Worm (Caenorhabditis elegans) whole organism, mixed stage, embryonic: ENCODE measurements around the gene usip-1.
A peak's percentile ranks its signal among the peaks of the same experiment; 100 is the strongest.

ENCODE experiments used
- M03D4.4 ChIP-seq: sonication (generic microtip); optimal IDR thresholded peaks from 2 replicates; lab custom pipeline; 2017; ENCODE audit warnings: mild to moderate bottlenecking, missing genetic modification characterization, missing compliant biosample characterization
- bed-3 ChIP-seq: fragments of 200-800 bp; sonication (Bioruptor generic); optimal IDR thresholded peaks from 3 replicates; lab custom pipeline; 2018; ENCODE audit warnings: mild to moderate bottlenecking, missing genetic modification characterization, moderate library complexity, missing compliant biosample characterization
- ceh-39 ChIP-seq: fragments of 150-350 bp; optimal IDR thresholded peaks from 2 replicates; lab custom pipeline; 2014; ENCODE audit warnings: missing biosample characterization, missing genetic modification characterization
- ceh-43 ChIP-seq: fragments of 200-800 bp; sonication (Bioruptor generic); optimal IDR thresholded peaks from 2 replicates; lab custom pipeline; 2018; ENCODE audit warnings: mild to moderate bottlenecking, missing genetic modification characterization, moderate library complexity, missing compliant biosample characterization
- ceh-83 ChIP-seq: fragments of 200-800 bp; sonication (Bioruptor generic); optimal IDR thresholded peaks from 2 replicates; lab custom pipeline; 2018; ENCODE audit warnings: mild to moderate bottlenecking, missing genetic modification characterization, missing compliant biosample characterization
- ces-1 ChIP-seq: fragments of 150-350 bp; optimal IDR thresholded peaks from 2 replicates; lab custom pipeline; 2014; ENCODE audit warnings: missing biosample characterization, missing genetic modification reagents, missing genetic modification characterization
- cnd-1 ChIP-seq: fragments of 200-800 bp; sonication (Bioruptor generic); optimal IDR thresholded peaks from 2 replicates; lab custom pipeline; 2018; ENCODE audit warnings: mild to moderate bottlenecking, missing genetic modification characterization, missing compliant biosample characterization
- drap-1 ChIP-seq: fragments of 200-800 bp; sonication (Bioruptor generic); optimal IDR thresholded peaks from 3 replicates; lab custom pipeline; 2018; ENCODE audit warnings: mild to moderate bottlenecking, missing genetic modification characterization, missing compliant biosample characterization
- elt-3 ChIP-seq: fragments of 150-350 bp; optimal IDR thresholded peaks from 2 replicates; lab custom pipeline; 2014; ENCODE audit warnings: missing biosample characterization, missing genetic modification characterization
- flh-1 ChIP-seq: fragments of 200-800 bp; sonication (Bioruptor generic); optimal IDR thresholded peaks from 2 replicates; lab custom pipeline; 2018; ENCODE audit warnings: mild to moderate bottlenecking, missing genetic modification characterization, moderate library complexity, missing compliant biosample characterization
- ham-2 ChIP-seq: fragments of 200-800 bp; sonication (Bioruptor generic); optimal IDR thresholded peaks from 2 replicates; lab custom pipeline; 2018; ENCODE audit warnings: mild to moderate bottlenecking, missing genetic modification characterization, missing compliant biosample characterization
- hlh-1 ChIP-seq: fragments of 150-350 bp; optimal IDR thresholded peaks from 2 replicates; lab custom pipeline; 2014; ENCODE audit warnings: missing biosample characterization, missing genetic modification reagents, missing genetic modification characterization
- lin-13 ChIP-seq: fragments of 150-350 bp; optimal IDR thresholded peaks from 2 replicates; lab custom pipeline; 2014; ENCODE audit warnings: missing biosample characterization, missing genetic modification characterization
- lin-32 ChIP-seq: fragments of 200-800 bp; sonication (Bioruptor generic); optimal IDR thresholded peaks from 2 replicates; lab custom pipeline; 2018; ENCODE audit warnings: mild to moderate bottlenecking, missing genetic modification characterization, missing compliant biosample characterization
- lsy-2 ChIP-seq: fragments of 150-350 bp; optimal IDR thresholded peaks from 2 replicates; lab custom pipeline; 2014; ENCODE audit warnings: missing biosample characterization, missing genetic modification characterization
- mab-5 ChIP-seq: fragments of 150-350 bp; optimal IDR thresholded peaks from 2 replicates; lab custom pipeline; 2014; ENCODE audit warnings: missing biosample characterization, missing genetic modification characterization
- mep-1 ChIP-seq: fragments of 150-350 bp; optimal IDR thresholded peaks from 2 replicates; lab custom pipeline; 2017; ENCODE audit warnings: missing biosample characterization, missing genetic modification reagents, missing genetic modification characterization, inconsistent platforms
- mls-2 ChIP-seq: sonication (generic microtip); optimal IDR thresholded peaks from 2 replicates; lab custom pipeline; 2016; ENCODE audit warnings: mild to moderate bottlenecking, missing genetic modification characterization, moderate library complexity, missing compliant biosample characterization
- nhr-12 ChIP-seq: fragments of 150-350 bp; optimal IDR thresholded peaks from 2 replicates; lab custom pipeline; 2014; ENCODE audit warnings: missing biosample characterization, missing genetic modification characterization
- nhr-2 ChIP-seq: fragments of 150-350 bp; optimal IDR thresholded peaks from 2 replicates; lab custom pipeline; 2014; ENCODE audit warnings: missing biosample characterization, missing genetic modification characterization
- nhr-28 ChIP-seq: fragments of 150-350 bp; optimal IDR thresholded peaks from 2 replicates; lab custom pipeline; 2014; ENCODE audit warnings: missing biosample characterization, missing genetic modification characterization
- nhr-76 ChIP-seq: sonication (generic microtip); optimal IDR thresholded peaks from 2 replicates; lab custom pipeline; 2017; ENCODE audit warnings: missing biosample characterization, missing genetic modification characterization
- pha-4 ChIP-seq: fragments of 150-350 bp; optimal IDR thresholded peaks from 2 replicates; lab custom pipeline; 2018; ENCODE audit warnings: missing biosample characterization, missing genetic modification reagents, missing genetic modification characterization
- sem-2 ChIP-seq: fragments of 200-800 bp; sonication (Bioruptor generic); optimal IDR thresholded peaks from 2 replicates; lab custom pipeline; 2018; ENCODE audit warnings: mild to moderate bottlenecking, missing genetic modification characterization, missing compliant biosample characterization
- snpc-4 ChIP-seq: fragments of 150-350 bp; optimal IDR thresholded peaks from 2 replicates; lab custom pipeline; 2014; ENCODE audit warnings: missing biosample characterization, missing genetic modification characterization
- tbx-8 ChIP-seq: fragments of 200-800 bp; sonication (Bioruptor generic); optimal IDR thresholded peaks from 2 replicates; lab custom pipeline; 2018; ENCODE audit warnings: mild to moderate bottlenecking, missing genetic modification characterization, moderate library complexity, missing compliant biosample characterization
- unc-120 ChIP-seq: sonication (generic microtip); optimal IDR thresholded peaks from 2 replicates; lab custom pipeline; 2017; ENCODE audit warnings: missing genetic modification characterization, missing compliant biosample characterization; ENCODE audit not compliant: poor library complexity, severe bottlenecking
- unc-39 ChIP-seq: fragments of 150-350 bp; optimal IDR thresholded peaks from 2 replicates; lab custom pipeline; 2014; ENCODE audit warnings: missing biosample characterization, missing genetic modification characterization
- unc-62 ChIP-seq: fragments of 150-350 bp; optimal IDR thresholded peaks from 2 replicates; lab custom pipeline; 2014; ENCODE audit warnings: missing biosample characterization, missing genetic modification reagents, missing genetic modification characterization
- zip-8 ChIP-seq: fragments of 150-350 bp; optimal IDR thresholded peaks from 2 replicates; lab custom pipeline; 2014; ENCODE audit warnings: missing biosample characterization, missing genetic modification characterization
- ztf-11 ChIP-seq: fragments of 150-350 bp; optimal IDR thresholded peaks from 2 replicates; lab custom pipeline; 2014; ENCODE audit warnings: missing biosample characterization, missing genetic modification characterization

The usip-1 gene

DNA sequence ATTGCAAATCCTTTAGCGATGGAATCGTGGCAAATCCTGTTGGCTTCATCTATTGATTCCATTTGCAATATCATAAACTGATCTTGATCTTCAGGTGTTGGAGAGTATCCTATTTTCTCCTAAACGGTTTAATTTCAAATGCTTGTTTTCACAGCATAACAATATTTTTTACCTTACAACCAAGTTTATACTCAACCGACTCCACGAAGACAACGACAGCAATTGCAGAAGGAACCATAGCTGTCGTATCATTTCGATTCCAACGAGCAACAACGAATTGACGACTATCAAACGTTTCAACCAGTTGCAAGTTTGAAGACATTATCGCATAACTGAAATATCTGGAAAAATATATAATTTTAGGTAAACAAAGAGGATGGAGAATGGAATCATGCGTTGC lies at the start of gene usip-1:
TSS of gene usip-1 (minus strand) at position 341 of the 400 bp plus-strand sequence.
- TF ChIP-seq ces-1 (GFP tag; lab: Kevin White, UChicago) = no peak
- TF ChIP-seq nhr-12 (tag; lab: Kevin White, UChicago) = no peak
- TF ChIP-seq drap-1 (GFP tag; lab: Kevin White, UChicago) = no peak
- no peak for TF ChIP-seq nhr-2 (tag; lab: Kevin White, UChicago)
- no peak for TF ChIP-seq mls-2 (tag; lab: Kevin White, UChicago)
- no peak for TF ChIP-seq bed-3 (GFP tag; lab: Kevin White, UChicago)
- no peak for TF ChIP-seq lsy-2 (tag; lab: Kevin White, UChicago)
- TF ChIP-seq mab-5 = no peak
- TF ChIP-seq zip-8 = no peak
- no peak for TF ChIP-seq flh-1
- no peak for TF ChIP-seq pha-4 (tag; lab: Kevin White, UChicago)
- no peak for TF ChIP-seq lin-32 (GFP tag; lab: Kevin White, UChicago)
- TF ChIP-seq ceh-83 = no peak
- no peak for TF ChIP-seq cnd-1 (tag; lab: Kevin White, UChicago)
- no peak for TF ChIP-seq sem-2 (GFP tag; lab: Kevin White, UChicago)
- TF ChIP-seq, all 35 proteins: peak for 0

DNA sequence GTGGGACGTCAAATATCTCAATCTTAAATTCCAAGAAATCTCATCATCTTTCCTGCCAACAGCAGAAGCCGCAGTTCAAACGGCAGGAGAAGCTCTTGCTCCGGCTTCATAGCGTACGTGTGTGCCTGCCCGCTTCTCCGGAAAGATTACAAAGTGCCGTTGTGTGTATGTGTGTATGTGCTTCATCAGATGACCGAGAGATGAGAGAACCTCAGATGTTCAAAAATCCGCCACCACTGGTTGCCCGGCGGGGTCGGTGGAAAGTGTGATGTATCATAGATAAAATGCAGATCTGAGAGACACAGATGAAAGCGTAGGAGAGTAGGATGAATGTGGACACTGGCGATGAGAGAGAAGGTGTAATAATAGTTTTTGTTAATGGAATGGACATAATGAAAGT lies 49.4 kb upstream of the usip-1 start:
- TF ChIP-seq lin-13 (tag; lab: Kevin White, UChicago) = no peak
- TF ChIP-seq elt-3 (tag; lab: Kevin White, UChicago) = no peak
- peak; percentile 36 for TF ChIP-seq unc-62 (GFP tag; lab: Kevin White, UChicago)
- no peak for TF ChIP-seq drap-1 (GFP tag; lab: Kevin White, UChicago)
- TF ChIP-seq hlh-1 (tag; lab: Kevin White, UChicago) = peak; percentile 82
- no peak for TF ChIP-seq bed-3 (GFP tag; lab: Kevin White, UChicago)
- no peak for TF ChIP-seq ztf-11
- no peak for TF ChIP-seq cnd-1 (tag; lab: Kevin White, UChicago)
- no peak for TF ChIP-seq pha-4 (tag; lab: Kevin White, UChicago)
- no peak for TF ChIP-seq ces-1 (GFP tag; lab: Kevin White, UChicago)
- no peak for TF ChIP-seq nhr-28 (tag; lab: Kevin White, UChicago)
- no peak for TF ChIP-seq zip-8
- no peak for TF ChIP-seq mab-5
- TF ChIP-seq tbx-8 (GFP tag; lab: Kevin White, UChicago) = no peak
- no peak for TF ChIP-seq nhr-12 (tag; lab: Kevin White, UChicago)
- no peak for TF ChIP-seq mls-2 (tag; lab: Kevin White, UChicago)
- peak; percentile 75 for TF ChIP-seq unc-120 (tag; lab: Kevin White, UChicago)
- no peak for TF ChIP-seq nhr-2 (tag; lab: Kevin White, UChicago)
- no peak for TF ChIP-seq lin-32 (GFP tag; lab: Kevin White, UChicago)
- TF ChIP-seq ceh-83 = no peak
- TF ChIP-seq unc-39 (tag; lab: Kevin White, UChicago) = no peak
- no peak for TF ChIP-seq M03D4.4 (tag; lab: Kevin White, UChicago)

DNA sequence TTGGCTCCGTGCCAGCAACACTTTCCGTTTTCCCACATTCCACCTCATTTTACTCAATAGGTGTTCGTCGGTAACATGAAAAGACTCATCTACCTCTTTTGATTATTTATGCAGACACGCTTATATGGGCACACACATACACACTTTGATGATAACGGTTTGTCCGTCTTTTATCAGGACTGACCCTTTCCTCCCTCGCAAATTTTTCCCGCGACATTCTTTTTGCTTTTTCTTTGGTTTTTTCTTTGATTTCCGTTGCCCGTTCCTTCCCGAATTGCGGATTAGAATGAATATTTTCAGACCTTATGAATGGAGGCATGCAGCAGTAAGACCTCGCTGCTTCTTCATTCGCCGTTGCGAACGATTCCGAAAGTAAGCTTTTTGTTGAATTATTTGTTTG lies 29.0 kb upstream of the usip-1 start, which contains the start of gene vab-8:
TSS of gene vab-8 (plus strand) at position 301 of the 400 bp plus-strand sequence.
- TF ChIP-seq elt-3 (tag; lab: Kevin White, UChicago) = no peak
- no peak for TF ChIP-seq M03D4.4 (tag; lab: Kevin White, UChicago)
- TF ChIP-seq cnd-1 (tag; lab: Kevin White, UChicago) = no peak
- TF ChIP-seq unc-120 (tag; lab: Kevin White, UChicago) = no peak
- TF ChIP-seq bed-3 (GFP tag; lab: Kevin White, UChicago) = no peak
- TF ChIP-seq lin-32 (GFP tag; lab: Kevin White, UChicago) = no peak
- no peak for TF ChIP-seq lin-13 (tag; lab: Kevin White, UChicago)
- TF ChIP-seq ceh-39 (tag; lab: Kevin White, UChicago) = no peak
- TF ChIP-seq zip-8 = no peak

DNA sequence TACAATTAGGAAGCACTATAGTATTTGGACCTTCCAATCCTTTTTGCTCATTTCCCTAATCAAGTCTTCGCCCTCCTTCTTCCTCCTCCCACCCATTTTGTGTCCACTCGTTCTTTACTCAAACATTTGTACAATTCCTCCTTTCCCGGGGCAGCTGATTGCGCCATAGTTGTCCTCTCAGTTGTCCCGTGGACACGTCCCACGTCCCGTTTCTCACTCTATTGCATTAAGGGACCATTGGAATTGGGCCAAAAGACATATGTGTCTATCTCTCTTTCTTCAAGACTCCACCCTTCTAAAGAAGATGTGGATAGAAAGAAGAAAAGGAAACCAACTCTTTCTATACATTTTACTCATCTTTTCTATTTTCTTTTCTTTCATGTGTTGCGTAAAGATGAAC lies 27.1 kb upstream of the usip-1 start:
- TF ChIP-seq ces-1 (GFP tag; lab: Kevin White, UChicago) (peak; percentile 97), mab-5 (no peak)

DNA sequence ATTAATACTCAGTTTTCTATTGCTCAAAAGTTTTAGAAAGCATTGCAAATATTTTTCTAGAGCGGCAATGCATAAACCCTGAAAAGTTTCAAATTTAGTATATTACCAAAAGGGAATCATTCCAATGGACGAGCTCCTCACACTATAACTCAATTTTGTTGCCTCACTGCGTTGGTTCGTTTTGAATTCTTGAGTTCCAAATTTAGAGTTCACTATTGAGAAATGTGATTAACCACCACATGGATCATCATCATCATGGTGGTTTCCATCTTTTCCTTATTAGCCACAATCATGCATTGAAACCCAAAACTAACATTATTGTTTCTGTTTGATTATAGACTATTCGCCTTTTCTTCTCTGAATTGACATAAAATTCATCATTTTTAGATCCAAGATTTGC lies 26.0 kb upstream of the usip-1 start:
- TF ChIP-seq ces-1 (GFP tag; lab: Kevin White, UChicago) = peak; percentile 89
- TF ChIP-seq tbx-8 (GFP tag; lab: Kevin White, UChicago) = no peak

DNA sequence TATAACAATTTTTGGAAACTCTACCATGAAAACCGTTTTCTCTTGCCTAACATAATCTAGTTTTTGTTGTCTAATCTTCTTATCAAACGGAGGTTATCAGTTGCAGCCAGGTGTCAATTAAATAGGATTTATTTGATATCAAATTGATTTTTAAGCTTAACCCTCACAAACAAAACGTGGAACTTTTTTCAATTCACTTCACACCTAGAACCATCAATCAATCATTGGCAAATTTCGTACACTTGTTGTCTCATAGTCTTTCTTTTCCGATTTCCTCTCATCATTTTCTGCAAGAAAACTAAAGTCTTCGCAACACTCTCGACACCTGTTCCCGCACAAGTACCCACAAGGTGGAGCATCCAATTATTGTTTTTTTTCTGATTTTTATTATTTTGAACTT lies 24.7 kb upstream of the usip-1 start:
- peak; percentile 41 for TF ChIP-seq unc-62 (GFP tag; lab: Kevin White, UChicago)
- TF ChIP-seq hlh-1 (tag; lab: Kevin White, UChicago) = peak; percentile 42
- TF ChIP-seq bed-3 (GFP tag; lab: Kevin White, UChicago) = no peak
- no peak for TF ChIP-seq unc-39 (tag; lab: Kevin White, UChicago)
- TF ChIP-seq flh-1 = no peak
- no peak for TF ChIP-seq nhr-12 (tag; lab: Kevin White, UChicago)
- TF ChIP-seq ceh-43 (GFP tag; lab: Kevin White, UChicago) = no peak
- no peak for TF ChIP-seq ztf-11
- TF ChIP-seq ham-2 (GFP tag; lab: Kevin White, UChicago) = no peak
- TF ChIP-seq mep-1 = no peak
- no peak for TF ChIP-seq mls-2 (tag; lab: Kevin White, UChicago)
- TF ChIP-seq pha-4 (tag; lab: Kevin White, UChicago) = no peak
- no peak for TF ChIP-seq nhr-76
- no peak for TF ChIP-seq cnd-1 (tag; lab: Kevin White, UChicago)
- no peak for TF ChIP-seq snpc-4 (tag; lab: Kevin White, UChicago)
- no peak for TF ChIP-seq lin-32 (GFP tag; lab: Kevin White, UChicago)
- TF ChIP-seq ceh-39 (tag; lab: Kevin White, UChicago) = no peak
